Fruit fly (Drosophila melanogaster) whole organism, embryonic: Measurements from ENCODE around the gene CG11550.

ENCODE experiments used
- Abd-B ChIP-seq: fragments of 200-800 bp; sonication (Bioruptor generic); optimal IDR thresholded peaks from 2 replicates; lab custom pipeline; 2018; ENCODE audit warnings: missing biosample characterization, mild to moderate bottlenecking, missing genetic modification characterization, moderate library complexity
- CG10147 ChIP-seq: fragments of 200-800 bp; sonication (Bioruptor generic); optimal IDR thresholded peaks from 2 replicates; lab custom pipeline; 2019; ENCODE audit warnings: missing biosample characterization, mild to moderate bottlenecking, missing genetic modification characterization, moderate library complexity
- CG1024 ChIP-seq: fragments of 200-800 bp; sonication (Bioruptor generic); IDR thresholded peaks from 2 replicates; pipeline ENCODE4 v1.3.6; 2022; ENCODE audit warnings: missing biosample characterization, missing genetic modification characterization
- CG10267 ChIP-seq: fragments of 200-800 bp; sonication (Bioruptor generic); optimal IDR thresholded peaks from 2 replicates; lab custom pipeline; 2018; ENCODE audit warnings: missing biosample characterization, mild to moderate bottlenecking, missing genetic modification characterization, moderate library complexity
- CG10321 ChIP-seq: fragments of 200-800 bp; sonication (Bioruptor generic); IDR thresholded peaks from 2 replicates; pipeline ENCODE4 v1.3.6; 2022; ENCODE audit warnings: missing biosample characterization, missing genetic modification characterization
- CG12769 ChIP-seq: fragments of 200-800 bp; sonication (Bioruptor generic); optimal IDR thresholded peaks from 2 replicates; lab custom pipeline; 2019; ENCODE audit warnings: missing biosample characterization, mild to moderate bottlenecking, missing genetic modification characterization, moderate library complexity
- CG13123 ChIP-seq: fragments of 200-800 bp; sonication (Bioruptor generic); optimal IDR thresholded peaks from 2 replicates; lab custom pipeline; 2016; ENCODE audit warnings: missing biosample characterization, missing genetic modification characterization
- CG13894 ChIP-seq: fragments of 200-800 bp; sonication (Bioruptor generic); optimal IDR thresholded peaks from 3 replicates; lab custom pipeline; 2018; ENCODE audit warnings: missing biosample characterization, mild to moderate bottlenecking, missing genetic modification characterization, moderate library complexity
- CG14667 ChIP-seq: fragments of 200-800 bp; sonication (Bioruptor generic); IDR thresholded peaks from 2 replicates; pipeline ENCODE4 v1.3.6; 2022; ENCODE audit warnings: missing biosample characterization, missing genetic modification characterization
- CG14860 ChIP-seq: fragments of 200-800 bp; sonication (Bioruptor generic); IDR thresholded peaks from 3 replicates; pipeline ENCODE4 v1.3.6; 2022; ENCODE audit warnings: missing biosample characterization, missing genetic modification characterization; ENCODE audit not compliant: partially characterized antibody
- CG1529 ChIP-seq: fragments of 200-800 bp; sonication (Bioruptor generic); optimal IDR thresholded peaks from 3 replicates; lab custom pipeline; 2018; ENCODE audit warnings: missing biosample characterization, missing genetic modification characterization
- CG18619 ChIP-seq: fragments of 200-800 bp; sonication (Bioruptor generic); optimal IDR thresholded peaks from 3 replicates; lab custom pipeline; 2017; ENCODE audit warnings: missing biosample characterization, mild to moderate bottlenecking, missing genetic modification characterization
- CG30431 ChIP-seq: fragments of 200-800 bp; sonication (Bioruptor generic); optimal IDR thresholded peaks from 2 replicates; lab custom pipeline; 2017; ENCODE audit warnings: missing biosample characterization, missing genetic modification characterization
- CG32532 ChIP-seq: fragments of 200-800 bp; sonication (Bioruptor generic); IDR thresholded peaks from 2 replicates; pipeline ENCODE4 v1.3.6; 2022; ENCODE audit warnings: missing biosample characterization, missing genetic modification characterization
- CG4404 ChIP-seq: fragments of 200-800 bp; sonication (Bioruptor generic); IDR thresholded peaks from 2 replicates; pipeline ENCODE4 v1.3.6; 2022; ENCODE audit warnings: missing biosample characterization, missing genetic modification characterization
- CG4820 ChIP-seq: fragments of 200-800 bp; sonication (Bioruptor generic); optimal IDR thresholded peaks from 3 replicates; lab custom pipeline; 2016; ENCODE audit warnings: missing biosample characterization, missing genetic modification characterization
- CG6765 ChIP-seq: fragments of 200-800 bp; sonication (Bioruptor generic); optimal IDR thresholded peaks from 3 replicates; lab custom pipeline; 2017; ENCODE audit warnings: missing biosample characterization, mild to moderate bottlenecking, missing genetic modification characterization
- CG6813 ChIP-seq: fragments of 200-800 bp; sonication (Bioruptor generic); optimal IDR thresholded peaks from 2 replicates; lab custom pipeline; 2017; ENCODE audit warnings: missing biosample characterization, missing genetic modification characterization, mild to moderate bottlenecking, moderate library complexity, missing genetic modification reagents
- CG7987 ChIP-seq: fragments of 200-800 bp; sonication (Bioruptor generic); optimal IDR thresholded peaks from 2 replicates; lab custom pipeline; 2018; ENCODE audit warnings: missing biosample characterization, mild to moderate bottlenecking, missing genetic modification characterization, moderate library complexity
- CG8089 ChIP-seq: fragments of 200-800 bp; sonication (Bioruptor generic); optimal IDR thresholded peaks from 3 replicates; lab custom pipeline; 2016; ENCODE audit warnings: missing biosample characterization, missing genetic modification characterization
- CG8359 ChIP-seq: fragments of 200-800 bp; sonication (Bioruptor generic); optimal IDR thresholded peaks from 2 replicates; lab custom pipeline; 2017; ENCODE audit warnings: missing biosample characterization, mild to moderate bottlenecking, missing genetic modification characterization, borderline replicate concordance
- Dp ChIP-seq: fragments of 200-800 bp; sonication (Bioruptor generic); optimal IDR thresholded peaks from 2 replicates; lab custom pipeline; 2018; ENCODE audit warnings: missing biosample characterization, mild to moderate bottlenecking, missing genetic modification characterization, moderate library complexity
- GATAe ChIP-seq: fragments of 200-800 bp; sonication (Bioruptor generic); conservative IDR thresholded peaks from 2 replicates; pipeline ENCODE4 v1.3.6; 2022; ENCODE audit warnings: missing biosample characterization, missing genetic modification characterization
- Hand ChIP-seq: fragments of 200-800 bp; sonication (Bioruptor generic); optimal IDR thresholded peaks from 2 replicates; lab custom pipeline; 2017; ENCODE audit warnings: mild to moderate bottlenecking, missing biosample characterization, missing genetic modification reagents, missing genetic modification characterization
- HmgZ ChIP-seq: fragments of 200-800 bp; sonication (Bioruptor generic); optimal IDR thresholded peaks from 2 replicates; lab custom pipeline; 2018; ENCODE audit warnings: missing biosample characterization, mild to moderate bottlenecking, missing genetic modification characterization
- Hmr ChIP-seq: fragments of 200-800 bp; sonication (Bioruptor generic); optimal IDR thresholded peaks from 3 replicates; lab custom pipeline; 2017; ENCODE audit warnings: mild to moderate bottlenecking, missing biosample characterization, missing genetic modification reagents, missing genetic modification characterization
- Neu2 ChIP-seq: fragments of 200-800 bp; sonication (Bioruptor generic); optimal IDR thresholded peaks from 3 replicates; lab custom pipeline; 2016; ENCODE audit warnings: missing biosample characterization, missing genetic modification characterization, borderline replicate concordance
- Oaz ChIP-seq: fragments of 200-800 bp; sonication (Bioruptor generic); IDR thresholded peaks from 2 replicates; pipeline ENCODE4 v1.3.6; 2022; ENCODE audit warnings: missing biosample characterization, missing genetic modification characterization
- Oli ChIP-seq: fragments of 200-800 bp; sonication (Bioruptor generic); optimal IDR thresholded peaks from 2 replicates; lab custom pipeline; 2018; ENCODE audit warnings: missing biosample characterization, mild to moderate bottlenecking, missing genetic modification characterization, moderate library complexity
- Opbp ChIP-seq: fragments of 200-800 bp; sonication (Bioruptor generic); IDR thresholded peaks from 3 replicates; pipeline ENCODE4 v1.3.6; 2022; ENCODE audit warnings: missing biosample characterization, missing genetic modification characterization; ENCODE audit not compliant: partially characterized antibody
- Spps ChIP-seq: fragments of 200-800 bp; sonication (Bioruptor generic); optimal IDR thresholded peaks from 2 replicates; lab custom pipeline; 2018; ENCODE audit warnings: missing biosample characterization, mild to moderate bottlenecking, missing genetic modification characterization
- Xbp1 ChIP-seq: fragments of 200-800 bp; sonication (Bioruptor generic); optimal IDR thresholded peaks from 3 replicates; lab custom pipeline; 2016; ENCODE audit warnings: missing biosample characterization, mild to moderate bottlenecking, missing genetic modification characterization
- bcd ChIP-seq: fragments of 200-800 bp; sonication (Bioruptor generic); optimal IDR thresholded peaks from 2 replicates; lab custom pipeline; 2017; ENCODE audit warnings: missing biosample characterization, mild to moderate bottlenecking, missing genetic modification characterization
- cg ChIP-seq: fragments of 200-800 bp; sonication (Bioruptor generic); optimal IDR thresholded peaks from 3 replicates; lab custom pipeline; 2019; ENCODE audit warnings: missing biosample characterization, mild to moderate bottlenecking, missing genetic modification characterization, moderate library complexity
- crp ChIP-seq, 2 experiments: fragments of 200-800 bp; sonication (Bioruptor generic); optimal IDR thresholded peaks; 2 replicates in 1 of 2; 3 replicates in 1 of 2; lab custom pipeline; 2017; ENCODE audit warnings: missing biosample characterization in 2 of 2, missing genetic modification characterization in 2 of 2, mild to moderate bottlenecking in 1 of 2, moderate library complexity in 1 of 2
- danr ChIP-seq: fragments of 200-800 bp; sonication (Bioruptor generic); IDR thresholded peaks from 2 replicates; pipeline ENCODE4 v1.3.6; 2022; ENCODE audit warnings: missing biosample characterization, missing genetic modification characterization
- dati ChIP-seq: fragments of 200-800 bp; sonication (Bioruptor generic); IDR thresholded peaks from 2 replicates; pipeline ENCODE4 v1.3.6; 2022; ENCODE audit warnings: missing biosample characterization, missing genetic modification characterization
- hbn ChIP-seq: fragments of 200-800 bp; sonication (Bioruptor generic); IDR thresholded peaks from 2 replicates; pipeline ENCODE4 v1.3.6; 2022; ENCODE audit warnings: missing biosample characterization, missing genetic modification characterization; ENCODE audit not compliant: partially characterized antibody
- jing ChIP-seq: fragments of 200-800 bp; sonication (Bioruptor generic); optimal IDR thresholded peaks from 2 replicates; lab custom pipeline; 2018; ENCODE audit warnings: missing biosample characterization, mild to moderate bottlenecking, missing genetic modification characterization
- klu ChIP-seq: fragments of 200-800 bp; sonication (Bioruptor generic); IDR thresholded peaks from 2 replicates; pipeline ENCODE4 v1.3.6; 2022; ENCODE audit warnings: missing biosample characterization, missing genetic modification characterization
- luna ChIP-seq: fragments of 200-800 bp; sonication (Bioruptor generic); optimal IDR thresholded peaks from 2 replicates; lab custom pipeline; 2016; ENCODE audit warnings: missing biosample characterization, missing genetic modification characterization
- nmo ChIP-seq: fragments of 200-800 bp; sonication (Bioruptor generic); optimal IDR thresholded peaks from 2 replicates; lab custom pipeline; 2018; ENCODE audit warnings: missing biosample characterization, mild to moderate bottlenecking, missing genetic modification characterization, moderate library complexity
- oc ChIP-seq: fragments of 200-800 bp; sonication (Bioruptor generic); optimal IDR thresholded peaks from 2 replicates; lab custom pipeline; 2018; ENCODE audit warnings: missing biosample characterization, mild to moderate bottlenecking, missing genetic modification characterization, moderate library complexity
- pho ChIP-seq: fragments of 200-800 bp; sonication (Bioruptor generic); optimal IDR thresholded peaks from 2 replicates; lab custom pipeline; 2016; ENCODE audit warnings: missing biosample characterization, missing genetic modification characterization
- prd ChIP-seq, 3 experiments: fragments of >200 bp in 2 of 3; fragments of 200-800 bp in 1 of 3; sonication (Bioruptor generic) in 1 of 3; optimal IDR thresholded peaks in 2 of 3; IDR thresholded peaks in 1 of 3; 2 replicates in 2 of 3; 3 replicates in 1 of 3; pipeline versions ENCODE4 v1.3.6 to Lab custom; 2017 to 2022; ENCODE audit warnings: missing biosample characterization in 1 of 3, missing genetic modification characterization in 1 of 3
- sisA ChIP-seq: fragments of 200-800 bp; sonication (Bioruptor generic); IDR thresholded peaks from 2 replicates; pipeline ENCODE4 v1.3.6; 2022; ENCODE audit warnings: missing biosample characterization, missing genetic modification characterization
- slbo ChIP-seq: fragments of 200-800 bp; sonication (Bioruptor generic); IDR thresholded peaks from 2 replicates; pipeline ENCODE4 v1.3.6; 2022; ENCODE audit warnings: missing biosample characterization, missing genetic modification characterization
- sob ChIP-seq: fragments of 200-800 bp; sonication (Bioruptor generic); IDR thresholded peaks from 2 replicates; pipeline ENCODE4 v1.3.6; 2022; ENCODE audit warnings: missing biosample characterization, missing genetic modification characterization
- ttk ChIP-seq: fragments of 200-800 bp; sonication (Bioruptor generic); IDR thresholded peaks from 2 replicates; pipeline ENCODE4 v2.1.2; 2022; ENCODE audit warnings: missing biosample characterization, missing genetic modification characterization
- vfl ChIP-seq: fragments of 200-800 bp; sonication (Bioruptor generic); optimal IDR thresholded peaks from 2 replicates; lab custom pipeline; 2016; ENCODE audit warnings: missing biosample characterization, missing genetic modification characterization

The CG11550 gene

DNA sequence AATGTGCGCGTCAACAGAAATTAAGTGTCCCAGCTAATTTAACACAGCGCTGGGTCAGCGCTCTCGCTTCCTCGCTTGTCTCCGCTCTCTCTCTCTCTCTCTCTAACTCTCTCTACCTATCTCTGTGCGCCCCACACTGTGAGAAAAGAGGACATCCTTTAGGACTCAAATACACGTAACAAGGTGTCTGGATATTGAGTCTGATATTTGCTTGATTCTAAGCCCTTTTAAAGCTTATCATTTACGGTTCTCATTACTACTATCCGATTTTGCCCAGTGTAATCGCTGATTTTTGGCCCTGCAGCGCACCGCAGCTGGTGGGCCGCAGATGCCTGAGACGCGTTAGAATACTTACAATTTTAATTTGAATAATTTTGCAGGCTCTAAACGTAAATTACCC lies 43.2 kb downstream of the CG11550 start:
- TF ChIP-seq crp (GFP tag; optimal IDR thresholded peaks at IDR 0.05; lab: Kevin White, UChicago) (no peak), slbo (GFP tag; lab: Robert Waterston, UW) (peak; percentile 72), CG12769 (peak; percentile 68), Dp (GFP tag; lab: Kevin White, UChicago) (no peak), CG10147 (GFP tag; lab: Kevin White, UChicago) (no peak), Oli (tag; lab: Kevin White, UChicago) (peak; percentile 14), Abd-B (peak; percentile 2), dati (GFP tag; lab: Robert Waterston, UW) (no peak), prd (optimal IDR thresholded peaks at IDR 0.05; lab: Kevin White, UChicago) (no peak), prd (GFP tag; IDR thresholded peaks at IDR 0.05; lab: Robert Waterston, UW) (peak; percentile 55; the same call in 1 of the 3 replicates), hbn (GFP tag; lab: Robert Waterston, UW) (no peak), CG10267 (tag; lab: Kevin White, UChicago) (no peak), Neu2 (GFP tag; lab: Kevin White, UChicago) (no peak), Hand (peak; percentile 69), bcd (GFP tag; lab: Kevin White, UChicago) (peak; percentile 20), Hmr (GFP tag; lab: Kevin White, UChicago) (peak; percentile 67), CG14667 (GFP tag; lab: Robert Waterston, UW) (no peak), CG8089 (no peak), CG1024 (no peak), ttk (GFP tag; lab: Robert Waterston, UW) (peak; percentile 23; the same call in 1 of the 2 replicates), klu (GFP tag; lab: Robert Waterston, UW) (no peak), CG4820 (GFP tag; lab: Kevin White, UChicago) (peak; percentile 6), CG18619 (peak; percentile 19), Oaz (GFP tag; lab: Robert Waterston, UW) (0 out of 2 replicates have a peak, but pooled peaks have one; percentile 24), jing (no peak), pho (peak; percentile 30), GATAe (GFP tag; lab: Robert Waterston, UW) (no peak), CG13123 (no peak), CG30431 (GFP tag; lab: Kevin White, UChicago) (no peak), CG4404 (GFP tag; lab: Robert Waterston, UW) (no peak), vfl (GFP tag; lab: Kevin White, UChicago) (peak; percentile 6), HmgZ (no peak), CG13894 (tag; lab: Kevin White, UChicago) (no peak), CG10321 (no peak), nmo (GFP tag; lab: Kevin White, UChicago) (peak; percentile 0), CG6813 (GFP tag; lab: Kevin White, UChicago) (peak; percentile 5), CG1529 (GFP tag; lab: Kevin White, UChicago) (no peak), danr (GFP tag; lab: Robert Waterston, UW) (no peak), Spps (tag; lab: Kevin White, UChicago) (no peak), CG7987 (GFP tag; lab: Kevin White, UChicago) (no peak), CG6765 (GFP tag; lab: Kevin White, UChicago) (no peak), cg (no peak), sob (GFP tag; lab: Robert Waterston, UW) (peak; percentile 30; the same call in 1 of the 2 replicates), oc (no peak), CG32532 (GFP tag; lab: Robert Waterston, UW) (peak; percentile 36; the same call in 1 of the 2 replicates), Xbp1 (GFP tag; lab: Kevin White, UChicago) (peak; percentile 48), CG14860 (GFP tag; lab: Robert Waterston, UW) (no peak), sisA (0 out of 2 replicates have a peak, but pooled peaks have one; percentile 52), Opbp (GFP tag; lab: Robert Waterston, UW) (no peak), luna (GFP tag; lab: Kevin White, UChicago) (no peak), CG8359 (GFP tag; lab: Kevin White, UChicago) (no peak)
